Fruit fly (Drosophila melanogaster): ENCODE results near the gene CG32277.

dm6 chr3L:3248714-3249663 is 43.7 kb upstream of the CG32277 start:
- TF ChIP-seq CG11617 (GFP tag; optimal IDR thresholded peaks at IDR 0.05): peak; percentile 36
- no peak for TF ChIP-seq Crg-1 (GFP tag; optimal IDR thresholded peaks at IDR 0.05)
- TF ChIP-seq Hr96 (GFP tag; optimal IDR thresholded peaks at IDR 0.05): no peak

All from whole organism, adult.